Worm (Caenorhabditis elegans): ENCODE measurements around the gene F08F3.10.

DNA sequence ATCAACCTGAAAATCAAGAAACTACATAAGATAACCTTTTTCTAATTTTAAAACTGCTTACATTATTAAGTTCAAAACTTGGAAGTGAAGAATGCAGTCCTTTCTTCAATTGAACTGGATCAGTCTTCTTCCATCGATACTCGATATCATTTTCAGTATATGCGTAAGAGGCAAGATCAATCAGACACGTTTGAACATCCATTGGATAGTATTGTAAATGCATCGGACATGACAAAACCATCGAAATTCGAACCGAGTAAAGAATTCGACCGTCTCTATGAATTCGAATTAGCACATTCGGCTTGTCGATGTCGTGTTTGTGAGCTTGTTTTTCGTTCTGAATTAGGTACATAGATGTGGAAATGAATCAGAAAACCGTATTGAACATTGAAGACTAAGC lies 37.6 kb downstream of the F08F3.10 start:
- TF ChIP-seq ceh-62 (tag; optimal IDR thresholded peaks at IDR 0.05) (no peak), vab-7 (GFP tag; IDR thresholded peaks at IDR 0.05) (no peak), cey-2 (tag; optimal IDR thresholded peaks at IDR 0.05; ENCODE audit: borderline replicate concordance, insufficient read depth) (no peak)

Data from whole organism, L4 larva.